Worm (Caenorhabditis elegans) whole organism, early embryonic: Measurements from ENCODE around the gene Y44A6D.7.

Experiments
- B0310.2 ChIP-seq: sonication (generic microtip); optimal IDR thresholded peaks from 2 replicates; lab custom pipeline; 2016; ENCODE audit warnings: mild to moderate bottlenecking, missing genetic modification characterization, missing compliant biosample characterization
- F13C5.2 ChIP-seq: sonication (generic microtip); optimal IDR thresholded peaks from 2 replicates; lab custom pipeline; 2017; ENCODE audit warnings: mild to moderate bottlenecking, missing genetic modification characterization, inconsistent platforms, missing compliant biosample characterization
- aly-1 ChIP-seq: sonication (generic microtip); optimal IDR thresholded peaks from 2 replicates; lab custom pipeline; 2016; ENCODE audit warnings: missing genetic modification characterization, missing compliant biosample characterization
- ama-1 ChIP-seq: fragments of 150-350 bp; optimal IDR thresholded peaks from 2 replicates; lab custom pipeline; 2014
- ceh-13 ChIP-seq: fragments of 200-800 bp; sonication (Bioruptor generic); optimal IDR thresholded peaks from 2 replicates; lab custom pipeline; 2018; ENCODE audit warnings: mild to moderate bottlenecking, missing genetic modification characterization, missing compliant biosample characterization
- ceh-36 ChIP-seq: sonication (generic microtip); optimal IDR thresholded peaks from 2 replicates; lab custom pipeline; 2016; ENCODE audit warnings: missing genetic modification characterization, inconsistent platforms, missing compliant biosample characterization
- ets-7 ChIP-seq: sonication (generic microtip); optimal IDR thresholded peaks from 2 replicates; lab custom pipeline; 2016; ENCODE audit warnings: missing genotype, missing genetic modification characterization, missing compliant biosample characterization
- flt-1 ChIP-seq: fragments of 200-800 bp; sonication (Bioruptor generic); IDR thresholded peaks from 2 replicates; pipeline ENCODE4 v1.3.6; 2022; ENCODE audit warnings: missing genetic modification characterization, missing compliant biosample characterization
- hmbx-1 ChIP-seq: sonication (generic microtip); optimal IDR thresholded peaks from 2 replicates; lab custom pipeline; 2016; ENCODE audit warnings: mild to moderate bottlenecking, missing genetic modification characterization, missing compliant biosample characterization
- hmg-4 ChIP-seq: fragments of 200-800 bp; sonication (Bioruptor generic); optimal IDR thresholded peaks from 2 replicates; lab custom pipeline; 2018; ENCODE audit warnings: mild to moderate bottlenecking, missing genetic modification characterization, missing compliant biosample characterization
- hnd-1 ChIP-seq: sonication (generic microtip); optimal IDR thresholded peaks from 2 replicates; lab custom pipeline; 2016; ENCODE audit warnings: missing genetic modification characterization, missing compliant biosample characterization
- pes-1 ChIP-seq: fragments of 200-800 bp; sonication (Bioruptor generic); IDR thresholded peaks from 2 replicates; pipeline ENCODE4 v1.3.6; 2022; ENCODE audit warnings: missing genetic modification reagents, missing genetic modification characterization, missing compliant biosample characterization
- scrt-1 ChIP-seq: fragments of 200-800 bp; sonication (Bioruptor generic); IDR thresholded peaks from 2 replicates; pipeline ENCODE4 v1.3.6; 2022; ENCODE audit warnings: missing genetic modification characterization, missing compliant biosample characterization
- sea-1 ChIP-seq: fragments of 200-800 bp; sonication (Bioruptor generic); conservative IDR thresholded peaks from 2 replicates; pipeline ENCODE4 v1.3.6; 2022; ENCODE audit warnings: missing genetic modification characterization, missing compliant biosample characterization
- tbx-11 ChIP-seq: fragments of 200-800 bp; sonication (Bioruptor generic); IDR thresholded peaks from 2 replicates; pipeline ENCODE4 v1.3.6; 2022; ENCODE audit warnings: missing genetic modification characterization, missing compliant biosample characterization
- tbx-37 ChIP-seq: fragments of 200-800 bp; sonication (Bioruptor generic); conservative IDR thresholded peaks from 2 replicates; pipeline ENCODE4 v1.3.6; 2022; ENCODE audit warnings: missing genetic modification reagents, missing genetic modification characterization, missing compliant biosample characterization
- tra-4 ChIP-seq: sonication (generic microtip); optimal IDR thresholded peaks from 2 replicates; lab custom pipeline; 2017; ENCODE audit warnings: missing genetic modification characterization, missing compliant biosample characterization

Y44A6D.7 gene

DNA sequence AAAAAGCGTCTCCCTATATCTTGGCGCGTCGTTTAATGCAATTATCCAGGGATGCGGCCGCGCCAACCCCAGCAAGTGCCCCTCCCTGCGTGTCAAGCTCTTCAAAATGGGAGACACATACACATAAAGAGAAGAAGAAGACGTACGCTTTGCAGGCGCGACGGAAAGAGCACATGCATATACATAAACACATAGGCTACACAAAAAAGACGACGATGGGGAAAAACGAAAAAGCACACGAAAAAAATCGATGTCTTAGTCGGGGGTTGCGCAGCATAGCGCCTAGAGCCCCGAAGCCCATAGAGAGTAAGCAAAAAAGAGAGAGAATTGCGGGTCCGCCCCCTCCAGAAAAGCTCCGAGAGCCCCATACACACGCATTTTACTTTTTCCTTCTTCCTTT is 25.4 kb upstream of the Y44A6D.7 start, which contains the start of gene tpan-1:
Gene tpan-1 (plus strand): TSS at position 398 of the 400 bp plus-strand sequence.
- no peak for TF ChIP-seq tbx-11
- no peak for TF ChIP-seq hmbx-1 (tag; lab: Kevin White, UChicago)
- TF ChIP-seq ama-1 (lab: Kevin White, UChicago) = no peak
- TF ChIP-seq hnd-1 = no peak
- no peak for TF ChIP-seq flt-1 (GFP tag; lab: Robert Waterston, UW)
- TF ChIP-seq ets-7 (tag; lab: Kevin White, UChicago) = no peak
- TF ChIP-seq sea-1 = no peak

DNA sequence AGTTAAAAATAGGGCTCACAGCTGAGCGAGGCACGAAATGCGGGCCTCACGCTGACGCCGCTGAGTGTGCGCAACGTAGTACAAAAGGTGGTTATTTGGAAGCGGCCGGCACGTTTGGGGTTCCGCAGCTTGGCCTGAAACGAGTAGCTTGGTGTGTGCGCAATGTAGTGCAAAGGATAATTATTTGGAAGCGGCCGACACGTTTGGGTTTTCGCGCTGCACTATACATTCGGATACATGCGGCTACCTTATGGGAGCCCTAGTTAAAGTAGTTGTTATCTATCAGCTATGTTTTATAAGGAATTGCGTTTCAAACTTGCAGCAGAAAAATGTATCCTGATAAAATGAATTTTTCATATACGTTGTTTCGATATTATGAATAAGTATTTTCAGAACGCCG is 24.5 kb upstream of the Y44A6D.7 start, which contains the start of gene Y44A6D.1:
Gene Y44A6D.1 (minus strand): TSS at position 23 of the 400 bp plus-strand sequence.
- TF ChIP-seq tbx-37 (GFP tag; lab: Robert Waterston, UW) (no peak), F13C5.2 (tag; lab: Kevin White, UChicago) (no peak), ceh-36 (tag; lab: Kevin White, UChicago) (no peak), B0310.2 (tag; lab: Kevin White, UChicago) (no peak), hnd-1 (no peak), hmbx-1 (tag; lab: Kevin White, UChicago) (no peak), aly-1 (tag; lab: Kevin White, UChicago) (no peak), tbx-11 (no peak), pes-1 (no peak), ets-7 (tag; lab: Kevin White, UChicago) (no peak)

DNA sequence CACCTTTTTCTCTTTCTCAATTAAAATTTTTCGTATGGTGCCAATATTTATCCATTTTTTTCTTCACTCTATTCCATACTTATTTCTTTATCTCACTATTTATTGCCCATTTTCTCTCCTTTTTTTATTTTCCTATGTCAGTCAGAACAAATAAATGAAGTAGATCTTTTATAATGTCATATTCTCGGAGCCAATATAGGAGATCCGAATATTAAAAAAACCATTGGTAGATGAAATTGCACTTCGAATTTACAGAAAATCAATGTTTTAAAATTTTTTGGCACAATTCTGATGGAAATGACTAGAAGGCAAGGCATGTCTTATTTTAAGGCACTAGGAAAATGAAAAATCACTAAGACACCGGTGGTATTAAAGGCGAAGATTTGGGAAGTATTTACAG is 23.9 kb upstream of the Y44A6D.7 start:
- TF ChIP-seq hmg-4 (no peak), sea-1 (no peak), ceh-36 (tag; lab: Kevin White, UChicago) (no peak), ets-7 (tag; lab: Kevin White, UChicago) (no peak)

DNA sequence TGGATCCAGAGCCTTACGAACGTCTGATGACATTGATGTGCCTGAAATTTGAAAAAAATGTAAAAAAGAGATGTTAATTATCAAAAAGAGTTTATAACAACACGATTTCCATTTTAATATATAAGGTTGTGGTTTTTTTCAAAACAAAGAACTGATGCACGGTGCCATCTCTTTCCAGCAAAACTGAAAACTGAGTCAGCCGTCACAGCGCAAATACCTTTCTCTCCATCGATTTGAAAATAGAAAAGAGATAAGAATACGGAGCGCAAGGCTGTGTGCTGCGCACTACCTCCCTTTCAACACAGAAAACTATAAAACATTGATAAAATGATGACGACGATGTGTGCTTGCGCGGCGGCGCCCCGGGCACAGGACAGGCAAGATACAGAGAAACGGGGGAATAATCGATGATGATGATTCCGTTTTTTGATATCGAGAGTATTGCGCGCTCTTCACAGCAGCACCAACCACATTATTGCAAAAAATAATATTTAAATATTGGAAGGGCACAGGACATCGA is 22.1 kb upstream of the Y44A6D.7 start, which contains the start of gene Y44A6D.3:
Gene Y44A6D.3 (minus strand): TSS at position 51 of the 520 bp plus-strand sequence.
- TF ChIP-seq hnd-1 (no peak), ceh-13 (GFP tag; lab: Kevin White, UChicago) (no peak), scrt-1 (no peak), sea-1 (no peak), tbx-11 (no peak), F13C5.2 (tag; lab: Kevin White, UChicago) (no peak), hmg-4 (no peak), tra-4 (tag; lab: Kevin White, UChicago) (no peak), tbx-37 (GFP tag; lab: Robert Waterston, UW) (no peak), pes-1 (no peak), ama-1 (lab: Kevin White, UChicago) (no peak), hmbx-1 (tag; lab: Kevin White, UChicago) (no peak), ceh-36 (tag; lab: Kevin White, UChicago) (no peak), B0310.2 (tag; lab: Kevin White, UChicago) (no peak), ets-7 (tag; lab: Kevin White, UChicago) (no peak), aly-1 (tag; lab: Kevin White, UChicago) (no peak), flt-1 (GFP tag; lab: Robert Waterston, UW) (no peak)

DNA sequence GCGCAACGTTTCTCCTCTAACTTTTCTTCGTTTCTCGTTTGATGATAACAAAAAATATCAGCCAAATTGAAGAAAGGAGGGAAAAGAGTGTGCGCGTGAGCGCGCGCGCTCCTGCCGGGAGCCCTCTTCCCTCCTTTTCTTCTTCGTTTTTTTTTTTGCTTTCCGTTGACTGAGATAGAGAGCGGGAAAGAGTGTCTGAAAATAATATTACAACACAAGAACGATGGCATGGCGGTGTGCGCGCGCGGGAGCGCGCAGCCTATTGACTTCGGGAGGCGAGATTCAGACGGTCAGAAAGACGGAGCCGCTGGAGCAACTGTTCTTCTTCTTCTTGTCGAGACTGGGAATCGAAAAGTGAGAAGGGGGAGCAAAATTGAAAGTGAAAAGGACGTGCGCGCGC is 20.8 kb upstream of the Y44A6D.7 start:
- TF ChIP-seq tra-4 (tag; lab: Kevin White, UChicago) (no peak), hmbx-1 (tag; lab: Kevin White, UChicago) (no peak), aly-1 (tag; lab: Kevin White, UChicago) (no peak), tbx-37 (GFP tag; lab: Robert Waterston, UW) (no peak), pes-1 (peak; percentile 41; the same call in 1 of the 2 replicates)

DNA sequence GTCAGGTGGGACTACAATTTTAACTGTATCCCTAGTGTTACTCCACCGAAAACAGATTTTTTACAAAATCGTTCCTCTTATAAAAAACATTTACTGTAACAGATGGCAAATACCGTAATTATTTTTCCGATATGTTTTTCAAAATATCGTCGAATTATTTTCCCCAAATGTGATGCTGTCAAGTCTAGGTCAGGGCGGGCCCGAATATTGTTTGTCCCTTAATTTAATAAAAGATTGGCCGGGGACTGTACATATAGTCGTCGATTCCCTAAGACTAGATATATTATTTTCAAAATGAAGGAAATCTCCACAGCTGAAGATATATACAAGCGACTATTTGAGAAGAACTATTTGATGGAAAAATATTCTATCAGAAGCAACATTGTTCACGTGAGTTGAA is 16.6 kb upstream of the Y44A6D.7 start, which contains the start of gene sdf-9:
Gene sdf-9 (plus strand): TSS at position 301 of the 400 bp plus-strand sequence.
- TF ChIP-seq F13C5.2 (tag; lab: Kevin White, UChicago) (no peak), ceh-36 (tag; lab: Kevin White, UChicago) (no peak), flt-1 (GFP tag; lab: Robert Waterston, UW) (no peak), tra-4 (tag; lab: Kevin White, UChicago) (no peak), B0310.2 (tag; lab: Kevin White, UChicago) (no peak), hnd-1 (no peak), aly-1 (tag; lab: Kevin White, UChicago) (no peak), tbx-37 (GFP tag; lab: Robert Waterston, UW) (no peak), pes-1 (no peak), hmg-4 (no peak), ama-1 (lab: Kevin White, UChicago) (no peak), sea-1 (no peak), hmbx-1 (tag; lab: Kevin White, UChicago) (no peak), ets-7 (tag; lab: Kevin White, UChicago) (no peak), tbx-11 (no peak), ceh-13 (GFP tag; lab: Kevin White, UChicago) (no peak), scrt-1 (no peak)

DNA sequence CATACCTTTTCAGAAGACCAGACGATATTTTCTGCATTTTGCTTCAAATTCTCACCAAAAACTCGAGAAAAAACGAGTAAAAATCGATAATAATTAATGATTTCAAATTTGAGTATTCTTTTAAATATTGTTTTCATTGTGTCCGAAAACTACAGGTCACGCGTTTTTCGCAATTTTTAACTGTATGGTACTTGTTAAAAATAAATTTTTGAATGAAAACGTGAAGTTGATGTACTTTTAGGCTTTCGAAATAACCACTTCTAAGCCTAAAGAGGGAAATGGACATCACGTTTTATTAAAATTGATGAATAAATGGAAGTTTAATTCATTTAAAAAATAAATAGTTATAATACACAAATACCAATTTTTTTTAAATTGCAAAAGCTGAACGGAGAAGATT is 11.6 kb upstream of the Y44A6D.7 start, which contains the start of gene Y44A6D.5:
Gene Y44A6D.5 (minus strand): TSS at position 101 of the 400 bp plus-strand sequence.
- TF ChIP-seq tbx-37 (GFP tag; lab: Robert Waterston, UW) = no peak
- no peak for TF ChIP-seq sea-1
- no peak for TF ChIP-seq hmg-4
- no peak for TF ChIP-seq pes-1
- no peak for TF ChIP-seq ceh-13 (GFP tag; lab: Kevin White, UChicago)
- no peak for TF ChIP-seq ceh-36 (tag; lab: Kevin White, UChicago)
- TF ChIP-seq tbx-11 = no peak
- TF ChIP-seq ama-1 (lab: Kevin White, UChicago) = no peak
- TF ChIP-seq F13C5.2 (tag; lab: Kevin White, UChicago) = no peak

DNA sequence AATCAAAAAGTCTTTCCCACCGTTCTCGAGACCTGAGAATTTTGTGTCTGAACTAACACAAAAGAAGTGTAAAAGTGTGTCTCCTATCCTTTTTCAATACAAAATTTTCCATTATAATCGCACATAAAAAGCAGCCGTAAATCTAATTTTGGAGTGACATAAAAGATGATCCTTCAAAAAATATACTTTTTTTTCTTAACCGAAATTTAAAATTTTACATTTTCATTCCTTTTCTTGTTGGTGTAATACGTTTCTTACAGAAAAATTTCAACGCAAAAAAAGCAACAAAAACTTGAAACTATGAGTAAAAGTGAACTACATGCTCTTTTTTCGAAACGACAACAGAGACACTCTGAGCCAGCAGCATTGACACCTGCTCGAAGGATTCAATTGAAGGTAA is 7.5 kb upstream of the Y44A6D.7 start, which contains the start of gene Y44A6D.6:
Gene Y44A6D.6 (plus strand): TSS at position 301 of the 400 bp plus-strand sequence.
- no peak for TF ChIP-seq ama-1 (lab: Kevin White, UChicago)
- TF ChIP-seq ceh-36 (tag; lab: Kevin White, UChicago) = no peak
- no peak for TF ChIP-seq ceh-13 (GFP tag; lab: Kevin White, UChicago)
- no peak for TF ChIP-seq hnd-1
- TF ChIP-seq tbx-11 = no peak
- TF ChIP-seq B0310.2 (tag; lab: Kevin White, UChicago) = no peak
- TF ChIP-seq tbx-37 (GFP tag; lab: Robert Waterston, UW) = no peak
- no peak for TF ChIP-seq pes-1
- TF ChIP-seq ets-7 (tag; lab: Kevin White, UChicago) = no peak
